Worm (Caenorhabditis elegans): Measurements from ENCODE around the gene C28H8.7.

- TF ChIP-seq zip-5 (tag; optimal IDR thresholded peaks at IDR 0.05) (no peak), ceh-9 (tag; optimal IDR thresholded peaks at IDR 0.05) (no peak), T23F11.4 (GFP tag; optimal IDR thresholded peaks at IDR 0.05) (no peak), hlh-15 (tag; optimal IDR thresholded peaks at IDR 0.05) (no peak), ttx-3 (tag; optimal IDR thresholded peaks at IDR 0.05) (no peak), unc-3 (GFP tag; conservative IDR thresholded peaks at IDR 0.05) (no peak), unc-3 (tag; optimal IDR thresholded peaks at IDR 0.05) (no peak), sdc-2 (tag; optimal IDR thresholded peaks at IDR 0.05) (no peak), pag-3 (tag; optimal IDR thresholded peaks at IDR 0.05; ENCODE audit: borderline replicate concordance) (no peak), lin-11 (tag; optimal IDR thresholded peaks at IDR 0.05) (no peak), lim-6 (tag; optimal IDR thresholded peaks at IDR 0.05) (no peak), dve-1 (tag; optimal IDR thresholded peaks at IDR 0.05) (no peak), unc-86 (tag; optimal IDR thresholded peaks at IDR 0.05) (no peak), pha-4 (tag; optimal IDR thresholded peaks at IDR 0.05) (no peak)
Measured at ce11 chrIII:5874263-5874662, 12.5 kb downstream of the C28H8.7 start.
